Fruit fly (Drosophila melanogaster): ENCODE results near the gene Mettl3.

Mettl3 gene

dm6 chr3R:24058041-24058440 is 26.1 kb downstream of the Mettl3 start, which contains the start of gene SMC1 (continued):
- TF ChIP-seq CG10565 (GFP tag; optimal IDR thresholded peaks at IDR 0.05): no peak
- TF ChIP-seq CG12071 (GFP tag; optimal IDR thresholded peaks at IDR 0.05): no peak
- no peak for TF ChIP-seq Tbp (GFP tag; optimal IDR thresholded peaks at IDR 0.05)
- peak; percentile 24 for TF ChIP-seq schlank (tag; optimal IDR thresholded peaks at IDR 0.05)
- peak; percentile 45 for TF ChIP-seq Xbp1 (GFP tag; optimal IDR thresholded peaks at IDR 0.05)
- peak; percentile 54 for TF ChIP-seq CG3995 (GFP tag; optimal IDR thresholded peaks at IDR 0.05)
- TF ChIP-seq CG7556 (GFP tag; optimal IDR thresholded peaks at IDR 0.05): no peak

DNA sequence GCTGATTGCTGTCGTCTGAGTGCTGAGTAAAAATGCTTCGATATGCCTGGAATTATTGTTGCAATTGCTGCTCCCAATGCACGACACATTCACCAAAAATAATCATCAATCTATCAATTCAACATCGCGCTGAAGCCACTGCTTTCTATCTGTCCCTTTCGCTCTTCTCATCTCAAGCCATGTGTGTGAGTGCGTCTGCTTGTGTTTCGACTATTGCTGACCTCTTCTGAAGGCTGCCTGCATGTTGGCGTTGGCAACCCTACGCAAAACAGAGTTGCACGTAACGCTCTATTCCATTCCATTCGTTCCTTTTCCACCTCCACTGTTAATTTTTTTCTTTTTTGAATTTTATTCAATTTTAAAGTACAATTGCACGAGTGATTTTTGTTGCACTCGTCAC is 33.8 kb downstream of the Mettl3 start:
- TF ChIP-seq onecut (GFP tag; IDR thresholded peaks at IDR 0.05) (no peak), pita (GFP tag; optimal IDR thresholded peaks at IDR 0.05) (no peak), Scr (GFP tag; IDR thresholded peaks at IDR 0.05; ENCODE audit: partially characterized antibody) (peak; percentile 26; the same call in 1 of the 2 replicates), otp (GFP tag; IDR thresholded peaks at IDR 0.05) (no peak), CG6791 (GFP tag; IDR thresholded peaks at IDR 0.05; ENCODE audit: partially characterized antibody) (peak; percentile 68; the same call in 2 of the 3 replicates), jing (GFP tag; optimal IDR thresholded peaks at IDR 0.05) (no peak), bsh (GFP tag; optimal IDR thresholded peaks at IDR 0.05) (no peak), CG6654 (GFP tag; optimal IDR thresholded peaks at IDR 0.05) (no peak), CG13894 (tag; optimal IDR thresholded peaks at IDR 0.05) (no peak), kni (GFP tag; optimal IDR thresholded peaks at IDR 0.05) (no peak), CG15514 (GFP tag; optimal IDR thresholded peaks at IDR 0.05) (no peak), schlank (tag; optimal IDR thresholded peaks at IDR 0.05) (no peak), bbx (GFP tag; IDR thresholded peaks at IDR 0.05; ENCODE audit: partially characterized antibody) (0 out of 2 replicates have a peak, but pooled peaks have one; percentile 10), CG9876 (GFP tag; optimal IDR thresholded peaks at IDR 0.05) (no peak), Ets65A (GFP tag) (no peak), CG16815 (GFP tag; optimal IDR thresholded peaks at IDR 0.05) (no peak), amos (GFP tag; IDR thresholded peaks at IDR 0.05; ENCODE audit: partially characterized antibody) (no peak), CG4707 (GFP tag; optimal IDR thresholded peaks at IDR 0.05) (no peak), CG6272 (GFP tag; IDR thresholded peaks at IDR 0.05) (no peak), CG4404 (GFP tag; IDR thresholded peaks at IDR 0.05) (no peak), CG2116 (GFP tag; optimal IDR thresholded peaks at IDR 0.05) (peak; percentile 57), stwl (tag; optimal IDR thresholded peaks at IDR 0.05) (peak; percentile 100), Side (GFP tag; optimal IDR thresholded peaks at IDR 0.05) (no peak), hkb (optimal IDR thresholded peaks at IDR 0.05) (no peak), hkb (GFP tag; IDR thresholded peaks at IDR 0.05) (no peak), H2.0 (GFP tag; IDR thresholded peaks at IDR 0.05) (no peak), rib (GFP tag; IDR thresholded peaks at IDR 0.05) (no peak), CG11560 (tag; IDR thresholded peaks at IDR 0.05) (no peak), ac (GFP tag; optimal IDR thresholded peaks at IDR 0.05) (no peak), grau (tag; optimal IDR thresholded peaks at IDR 0.05) (no peak), CG14014 (GFP tag; IDR thresholded peaks at IDR 0.05) (no peak), CG4282 (GFP tag; optimal IDR thresholded peaks at IDR 0.05) (no peak), Bgb (GFP tag; IDR thresholded peaks at IDR 0.05; ENCODE audit: partially characterized antibody) (no peak), CG7357 (GFP tag; IDR thresholded peaks at IDR 0.05) (no peak), CG14965 (GFP tag; optimal IDR thresholded peaks at IDR 0.05; ENCODE audit: borderline replicate concordance) (no peak), Deaf1 (tag; optimal IDR thresholded peaks at IDR 0.05) (no peak), hbn (GFP tag; IDR thresholded peaks at IDR 0.05; ENCODE audit: partially characterized antibody) (no peak), ci (GFP tag; IDR thresholded peaks at IDR 0.05) (no peak), CG11398 (GFP tag; optimal IDR thresholded peaks at IDR 0.05) (no peak), CG13123 (GFP tag; optimal IDR thresholded peaks at IDR 0.05) (no peak), pb (GFP tag; optimal IDR thresholded peaks at IDR 0.05) (no peak), disco-r (GFP tag; optimal IDR thresholded peaks at IDR 0.05) (no peak), CG18262 (tag; optimal IDR thresholded peaks at IDR 0.05) (no peak), CG8290 (GFP tag; optimal IDR thresholded peaks at IDR 0.05) (peak; percentile 74), CG8290 (tag; optimal IDR thresholded peaks at IDR 0.05) (no peak)

Data from whole organism, embryonic.